Fruit fly (Drosophila melanogaster) whole organism, embryonic: Measurements from ENCODE around the gene GlcAT-P.

Source experiments
- CG10209 ChIP-seq: fragments of 200-800 bp; sonication (Bioruptor generic); optimal IDR thresholded peaks from 3 replicates; lab custom pipeline; 2017; ENCODE audit warnings: missing biosample characterization, mild to moderate bottlenecking, missing genetic modification characterization, missing genetic modification reagents
- CG10543 ChIP-seq: fragments of 200-800 bp; sonication (Bioruptor generic); optimal IDR thresholded peaks from 3 replicates; lab custom pipeline; 2017; ENCODE audit warnings: missing biosample characterization, mild to moderate bottlenecking, missing genetic modification characterization, moderate library complexity
- CG11695 ChIP-seq: fragments of 200-800 bp; sonication (Bioruptor generic); IDR thresholded peaks from 3 replicates; pipeline ENCODE4 v1.3.6; 2022; ENCODE audit warnings: missing biosample characterization, missing genetic modification characterization
- CG11723 ChIP-seq: fragments of 200-800 bp; sonication (Bioruptor generic); optimal IDR thresholded peaks from 2 replicates; lab custom pipeline; 2017; ENCODE audit warnings: missing biosample characterization, mild to moderate bottlenecking, missing genetic modification characterization
- CG12391 ChIP-seq: fragments of 200-800 bp; sonication (Bioruptor generic); optimal IDR thresholded peaks from 3 replicates; lab custom pipeline; 2018; ENCODE audit warnings: missing biosample characterization, mild to moderate bottlenecking, missing genetic modification characterization, moderate library complexity
- CG13624 ChIP-seq: fragments of 200-800 bp; sonication (Bioruptor generic); optimal IDR thresholded peaks from 2 replicates; lab custom pipeline; 2016; ENCODE audit warnings: missing biosample characterization, missing genetic modification characterization
- CG15514 ChIP-seq: fragments of 200-800 bp; sonication (Bioruptor generic); optimal IDR thresholded peaks from 3 replicates; lab custom pipeline; 2017; ENCODE audit warnings: missing biosample characterization, missing genetic modification characterization, mild to moderate bottlenecking, moderate library complexity, missing genetic modification reagents
- CG17912 ChIP-seq: fragments of 200-800 bp; sonication (Bioruptor generic); optimal IDR thresholded peaks from 2 replicates; lab custom pipeline; 2018; ENCODE audit warnings: missing biosample characterization, mild to moderate bottlenecking, missing genetic modification characterization
- CG18011 ChIP-seq: fragments of 200-800 bp; sonication (Bioruptor generic); optimal IDR thresholded peaks from 2 replicates; lab custom pipeline; 2017; ENCODE audit warnings: missing biosample characterization, missing genetic modification characterization, mild to moderate bottlenecking, moderate library complexity, missing genotype
- CG30403 ChIP-seq: fragments of 200-800 bp; sonication (Bioruptor generic); optimal IDR thresholded peaks from 3 replicates; lab custom pipeline; 2016; ENCODE audit warnings: missing biosample characterization, missing genetic modification characterization
- CG30431 ChIP-seq: fragments of 200-800 bp; sonication (Bioruptor generic); optimal IDR thresholded peaks from 2 replicates; lab custom pipeline; 2017; ENCODE audit warnings: missing biosample characterization, missing genetic modification characterization
- CG3281 ChIP-seq: fragments of 200-800 bp; sonication (Bioruptor generic); optimal IDR thresholded peaks from 3 replicates; lab custom pipeline; 2017; ENCODE audit warnings: missing biosample characterization, mild to moderate bottlenecking, missing genetic modification characterization
- CG34376 ChIP-seq: fragments of 200-800 bp; sonication (Bioruptor generic); optimal IDR thresholded peaks from 2 replicates; lab custom pipeline; 2018; ENCODE audit warnings: missing biosample characterization, mild to moderate bottlenecking, missing genetic modification characterization
- CG34422 ChIP-seq: fragments of 200-800 bp; sonication (Bioruptor generic); IDR thresholded peaks from 3 replicates; pipeline ENCODE4 v1.3.6; 2022; ENCODE audit warnings: missing biosample characterization, missing genetic modification characterization
- CG42726 ChIP-seq: fragments of 200-800 bp; sonication (Bioruptor generic); IDR thresholded peaks from 2 replicates; pipeline ENCODE4 v1.3.6; 2022; ENCODE audit warnings: missing biosample characterization, missing genetic modification characterization; ENCODE audit not compliant: partially characterized antibody
- CG4328 ChIP-seq: fragments of 200-800 bp; sonication (Bioruptor generic); optimal IDR thresholded peaks from 3 replicates; lab custom pipeline; 2017; ENCODE audit warnings: missing biosample characterization, missing genetic modification reagents, missing genetic modification characterization
- CG4707 ChIP-seq: fragments of 200-800 bp; sonication (Bioruptor generic); optimal IDR thresholded peaks from 2 replicates; lab custom pipeline; 2018; ENCODE audit warnings: missing biosample characterization, mild to moderate bottlenecking, missing genetic modification characterization, moderate library complexity
- CG4854 ChIP-seq: fragments of 200-800 bp; sonication (Bioruptor generic); optimal IDR thresholded peaks from 2 replicates; lab custom pipeline; 2016; ENCODE audit warnings: missing biosample characterization, missing genetic modification characterization, inconsistent platforms
- CG6683 ChIP-seq: fragments of 200-800 bp; sonication (Bioruptor generic); optimal IDR thresholded peaks from 2 replicates; lab custom pipeline; 2017; ENCODE audit warnings: missing biosample characterization, mild to moderate bottlenecking, missing genetic modification characterization, missing genetic modification reagents
- CG6765 ChIP-seq: fragments of 200-800 bp; sonication (Bioruptor generic); optimal IDR thresholded peaks from 3 replicates; lab custom pipeline; 2017; ENCODE audit warnings: missing biosample characterization, mild to moderate bottlenecking, missing genetic modification characterization
- CG7963 ChIP-seq: fragments of 200-800 bp; sonication (Bioruptor generic); IDR thresholded peaks from 3 replicates; pipeline ENCODE4 v1.3.6; 2022; ENCODE audit warnings: missing biosample characterization, missing genetic modification characterization; ENCODE audit not compliant: partially characterized antibody
- CG9437 ChIP-seq: fragments of 200-800 bp; sonication (Bioruptor generic); optimal IDR thresholded peaks from 2 replicates; lab custom pipeline; 2018; ENCODE audit warnings: missing biosample characterization, mild to moderate bottlenecking, missing genetic modification characterization
- Eip74EF ChIP-seq, 2 experiments: fragments of 200-800 bp in 1 of 2; fragments of >200 bp in 1 of 2; sonication (Bioruptor generic) in 1 of 2; optimal IDR thresholded peaks; 2 replicates each; lab custom pipeline; 2017 to 2019; ENCODE audit warnings: missing biosample characterization in 2 of 2, missing genetic modification characterization in 2 of 2, mild to moderate bottlenecking in 1 of 2, moderate library complexity in 1 of 2
- Fer3 ChIP-seq: fragments of 200-800 bp; sonication (Bioruptor generic); optimal IDR thresholded peaks from 2 replicates; lab custom pipeline; 2018; ENCODE audit warnings: missing biosample characterization, mild to moderate bottlenecking, missing genetic modification characterization, moderate library complexity
- Hr78 ChIP-seq, 2 experiments: fragments of 200-800 bp in 1 of 2; fragments of >200 bp in 1 of 2; sonication (Bioruptor generic) in 1 of 2; optimal IDR thresholded peaks; 2 replicates each; lab custom pipeline; 2017 to 2019; ENCODE audit warnings: missing biosample characterization in 2 of 2, missing genetic modification characterization in 2 of 2, mild to moderate bottlenecking in 1 of 2, moderate library complexity in 1 of 2
- Mad ChIP-seq: fragments of 200-800 bp; sonication (Bioruptor generic); optimal IDR thresholded peaks from 2 replicates; lab custom pipeline; 2016; ENCODE audit warnings: missing biosample characterization, missing genetic modification characterization
- Mes4 ChIP-seq: fragments of 200-800 bp; sonication (Bioruptor generic); optimal IDR thresholded peaks from 2 replicates; lab custom pipeline; 2016; ENCODE audit warnings: missing biosample characterization, missing genetic modification characterization
- Nf-YA ChIP-seq: fragments of 200-800 bp; sonication (Bioruptor generic); IDR thresholded peaks from 2 replicates; pipeline ENCODE4 v1.3.6; 2022; ENCODE audit warnings: missing biosample characterization, missing genetic modification characterization
- Sox100B ChIP-seq: fragments of 200-800 bp; sonication (Bioruptor generic); optimal IDR thresholded peaks from 3 replicates; lab custom pipeline; 2018; ENCODE audit warnings: missing biosample characterization, mild to moderate bottlenecking, missing genetic modification characterization
- Spps ChIP-seq: fragments of 200-800 bp; sonication (Bioruptor generic); optimal IDR thresholded peaks from 2 replicates; lab custom pipeline; 2018; ENCODE audit warnings: missing biosample characterization, mild to moderate bottlenecking, missing genetic modification characterization
- ac ChIP-seq: fragments of 200-800 bp; sonication (Bioruptor generic); optimal IDR thresholded peaks from 3 replicates; lab custom pipeline; 2017; ENCODE audit warnings: missing biosample characterization, mild to moderate bottlenecking, missing genetic modification characterization
- bab2 ChIP-seq: fragments of 200-800 bp; sonication (Bioruptor generic); optimal IDR thresholded peaks from 2 replicates; lab custom pipeline; 2016; ENCODE audit warnings: missing biosample characterization, missing genetic modification characterization
- cwo ChIP-seq: fragments of 200-800 bp; sonication (Bioruptor generic); optimal IDR thresholded peaks from 3 replicates; lab custom pipeline; 2017; ENCODE audit warnings: missing biosample characterization, missing genetic modification characterization, mild to moderate bottlenecking, moderate library complexity, missing genetic modification reagents
- eyg ChIP-seq: fragments of 200-800 bp; sonication (Bioruptor generic); optimal IDR thresholded peaks from 3 replicates; lab custom pipeline; 2016; ENCODE audit warnings: missing biosample characterization, missing genetic modification characterization
- gsb ChIP-seq: fragments of 200-800 bp; sonication (Bioruptor generic); IDR thresholded peaks from 2 replicates; pipeline ENCODE4 v1.3.6; 2022; ENCODE audit warnings: missing biosample characterization, missing genetic modification characterization
- gt ChIP-seq: fragments of 200-800 bp; sonication (Bioruptor generic); IDR thresholded peaks from 2 replicates; pipeline ENCODE4 v1.3.6; 2022; ENCODE audit warnings: missing biosample characterization, missing genetic modification characterization
- kay ChIP-seq: fragments of 200-800 bp; sonication (Bioruptor generic); optimal IDR thresholded peaks from 2 replicates; lab custom pipeline; 2016; ENCODE audit warnings: missing biosample characterization, missing genetic modification characterization
- lab ChIP-seq: fragments of 200-800 bp; sonication (Bioruptor generic); optimal IDR thresholded peaks from 3 replicates; lab custom pipeline; 2017; ENCODE audit warnings: missing biosample characterization, missing genetic modification characterization, mild to moderate bottlenecking, moderate library complexity, missing genetic modification reagents
- org-1 ChIP-seq: fragments of 200-800 bp; sonication (Bioruptor generic); optimal IDR thresholded peaks from 2 replicates; lab custom pipeline; 2017; ENCODE audit warnings: missing biosample characterization, missing genetic modification characterization
- pfk ChIP-seq: fragments of 200-800 bp; sonication (Bioruptor generic); optimal IDR thresholded peaks from 2 replicates; lab custom pipeline; 2018; ENCODE audit warnings: missing biosample characterization, mild to moderate bottlenecking, missing genetic modification characterization, moderate library complexity
- pho ChIP-seq: fragments of 200-800 bp; sonication (Bioruptor generic); optimal IDR thresholded peaks from 2 replicates; lab custom pipeline; 2016; ENCODE audit warnings: missing biosample characterization, missing genetic modification characterization
- pzg ChIP-seq: fragments of 200-800 bp; sonication (Bioruptor generic); optimal IDR thresholded peaks from 3 replicates; lab custom pipeline; 2018; ENCODE audit warnings: missing biosample characterization, mild to moderate bottlenecking, missing genetic modification characterization, moderate library complexity
- schlank ChIP-seq: fragments of 200-800 bp; sonication (Bioruptor generic); optimal IDR thresholded peaks from 2 replicates; lab custom pipeline; 2018; ENCODE audit warnings: missing biosample characterization, mild to moderate bottlenecking, missing genetic modification characterization
- shn ChIP-seq: fragments of 200-800 bp; sonication (Bioruptor generic); optimal IDR thresholded peaks from 3 replicates; lab custom pipeline; 2016; ENCODE audit warnings: missing biosample characterization, missing genetic modification characterization
- sima ChIP-seq: fragments of 200-800 bp; sonication (Bioruptor generic); optimal IDR thresholded peaks from 2 replicates; lab custom pipeline; 2016; ENCODE audit warnings: missing biosample characterization, missing genetic modification characterization
- twi ChIP-seq: fragments of 200-800 bp; optimal IDR thresholded peaks from 2 replicates; lab custom pipeline; 2019; ENCODE audit warnings: missing biosample characterization, mild to moderate bottlenecking, missing genetic modification characterization, moderate library complexity
- zfh1 ChIP-seq: fragments of 200-800 bp; sonication (Bioruptor generic); IDR thresholded peaks from 3 replicates; pipeline ENCODE4 v1.3.6; 2022; ENCODE audit warnings: missing biosample characterization, missing genetic modification characterization

Gene GlcAT-P

dm6 chr3L:11169299-11170181, 27.8 kb downstream of the GlcAT-P start, which contains the start of the genes wls and Adck5 (continued):
- peak; percentile 35 for TF ChIP-seq CG4854 (GFP tag; lab: Kevin White, UChicago)
- peak; percentile 61 for TF ChIP-seq CG10209 (GFP tag; lab: Kevin White, UChicago)
- TF ChIP-seq CG42726, result no peak
- peak; percentile 18 for TF ChIP-seq bab2 (GFP tag; lab: Kevin White, UChicago)
- peak; percentile 43 for TF ChIP-seq pho (GFP tag; lab: Kevin White, UChicago)
- peak; percentile 25 for TF ChIP-seq org-1 (GFP tag; lab: Kevin White, UChicago)
- TF ChIP-seq lab (GFP tag; lab: Kevin White, UChicago), result peak; percentile 85
- peak; percentile 62 for TF ChIP-seq CG12391
- TF ChIP-seq Spps (tag; lab: Kevin White, UChicago), result no peak
- TF ChIP-seq CG9437 (GFP tag; lab: Kevin White, UChicago), result peak; percentile 56
- TF ChIP-seq zfh1 (GFP tag; lab: Robert Waterston, UW), result peak; percentile 40; the same call in 1 of the 3 replicates
- peak; percentile 37 for TF ChIP-seq CG30403 (GFP tag; lab: Kevin White, UChicago)
- TF ChIP-seq gt (GFP tag; lab: Robert Waterston, UW), result no peak
- peak; percentile 64 for TF ChIP-seq ac (GFP tag; lab: Kevin White, UChicago)
- peak; percentile 59 for TF ChIP-seq CG34376
- peak; percentile 46 for TF ChIP-seq CG4328 (GFP tag; lab: Kevin White, UChicago)
- peak; percentile 45 for TF ChIP-seq CG17912 (GFP tag; lab: Kevin White, UChicago)
- TF ChIP-seq Mes4 (GFP tag; lab: Kevin White, UChicago), result peak; percentile 63
- TF ChIP-seq CG15514 (GFP tag; lab: Kevin White, UChicago), result peak; percentile 78
- TF ChIP-seq CG34422 (GFP tag; lab: Robert Waterston, UW), result peak; percentile 61; the same call in 1 of the 3 replicates
- no peak for TF ChIP-seq pfk
- no peak for TF ChIP-seq CG11695 (GFP tag; lab: Robert Waterston, UW)
- peak; percentile 27 for TF ChIP-seq CG18011 (GFP tag; lab: Kevin White, UChicago)
- peak; percentile 45 for TF ChIP-seq CG13624 (GFP tag; lab: Kevin White, UChicago)
- TF ChIP-seq gsb (GFP tag; lab: Robert Waterston, UW), result no peak
- TF ChIP-seq CG6765 (GFP tag; lab: Kevin White, UChicago), result peak; percentile 73
- TF ChIP-seq Nf-YA (GFP tag; lab: Robert Waterston, UW), result peak; percentile 38; the same call in 1 of the 2 replicates
- TF ChIP-seq shn (GFP tag; lab: Kevin White, UChicago), result peak; percentile 36
- no peak for TF ChIP-seq twi (tag; lab: Kevin White, UChicago)
- TF ChIP-seq Hr78 (GFP tag; optimal IDR thresholded peaks at IDR 0.05; lab: Kevin White, UChicago), result peak in 1 of 2 experiments; percentile 78
- TF ChIP-seq Eip74EF (GFP tag; optimal IDR thresholded peaks at IDR 0.05; lab: Kevin White, UChicago), result no peak
- no peak for TF ChIP-seq cwo (GFP tag; lab: Kevin White, UChicago)
- peak; percentile 45 for TF ChIP-seq CG11723 (GFP tag; lab: Kevin White, UChicago)
- TF ChIP-seq pzg (GFP tag; lab: Kevin White, UChicago), result peak; percentile 41
- TF ChIP-seq CG3281 (GFP tag; lab: Kevin White, UChicago), result no peak
- peak; percentile 20 for TF ChIP-seq CG30431 (GFP tag; lab: Kevin White, UChicago)
- TF ChIP-seq CG4707 (GFP tag; lab: Kevin White, UChicago), result peak; percentile 45
- TF ChIP-seq Mad (GFP tag; lab: Kevin White, UChicago), result peak; percentile 44
- peak; percentile 40 for TF ChIP-seq eyg (GFP tag; lab: Kevin White, UChicago)
- peak; percentile 10 for TF ChIP-seq kay (GFP tag; lab: Kevin White, UChicago)
- peak; percentile 57 for TF ChIP-seq CG10543 (GFP tag; lab: Kevin White, UChicago)
- peak; percentile 62 for TF ChIP-seq Fer3
- TF ChIP-seq CG7963, result no peak
- TF ChIP-seq schlank (tag; lab: Kevin White, UChicago), result peak; percentile 71
- TF ChIP-seq sima, result no peak
- TF ChIP-seq CG6683, result peak; percentile 39
- TF ChIP-seq Sox100B, result no peak
